Fruit fly (Drosophila melanogaster): ENCODE measurements around the gene mdy.

- no peak for TF ChIP-seq insv (optimal IDR thresholded peaks at IDR 0.05)
- no peak for TF ChIP-seq psq (optimal IDR thresholded peaks at IDR 0.05)
- TF ChIP-seq Sin3A (optimal IDR thresholded peaks at IDR 0.05), result no peak
- TF ChIP-seq Myc (optimal IDR thresholded peaks at IDR 0.05), result no peak
- TF ChIP-seq ttk (optimal IDR thresholded peaks at IDR 0.05), result no peak
- TF ChIP-seq h (optimal IDR thresholded peaks at IDR 0.05), result no peak
These were observed 17.0 kb upstream of the mdy start for dm6 chr2L:16799496-16799895.
